Fruit fly (Drosophila melanogaster) whole organism, embryonic: ENCODE data around the gene Tmem214.
A peak's percentile ranks its signal among the peaks of the same experiment; 100 is the strongest.

Source experiments
- ATbp ChIP-seq: fragments of 200-800 bp; sonication (Bioruptor generic); optimal IDR thresholded peaks from 2 replicates; lab custom pipeline; 2017; ENCODE audit warnings: missing biosample characterization, mild to moderate bottlenecking, missing genetic modification characterization, missing genetic modification reagents
- Asciz ChIP-seq: fragments of 200-800 bp; sonication (Bioruptor generic); optimal IDR thresholded peaks from 2 replicates; lab custom pipeline; 2017; ENCODE audit warnings: missing biosample characterization, mild to moderate bottlenecking, missing genetic modification characterization, missing genetic modification reagents
- B-H2 ChIP-seq: fragments of 200-800 bp; sonication (Bioruptor generic); optimal IDR thresholded peaks from 2 replicates; lab custom pipeline; 2018; ENCODE audit warnings: missing biosample characterization, mild to moderate bottlenecking, missing genetic modification characterization
- BtbVII ChIP-seq: fragments of 200-800 bp; sonication (Bioruptor generic); optimal IDR thresholded peaks from 3 replicates; lab custom pipeline; 2017; ENCODE audit warnings: missing biosample characterization, mild to moderate bottlenecking, missing genetic modification characterization
- CG10321 ChIP-seq: fragments of 200-800 bp; sonication (Bioruptor generic); IDR thresholded peaks from 2 replicates; pipeline ENCODE4 v1.3.6; 2022; ENCODE audit warnings: missing biosample characterization, missing genetic modification characterization
- CG12071 ChIP-seq: fragments of 200-800 bp; sonication (Bioruptor generic); optimal IDR thresholded peaks from 3 replicates; lab custom pipeline; 2018; ENCODE audit warnings: missing biosample characterization, mild to moderate bottlenecking, missing genetic modification characterization
- CG17186 ChIP-seq: fragments of 200-800 bp; sonication (Bioruptor generic); optimal IDR thresholded peaks from 3 replicates; lab custom pipeline; 2017; ENCODE audit warnings: missing biosample characterization, missing genetic modification reagents, missing genetic modification characterization
- CG18599 ChIP-seq: fragments of 200-800 bp; sonication (Bioruptor generic); optimal IDR thresholded peaks from 3 replicates; lab custom pipeline; 2017; ENCODE audit warnings: missing biosample characterization, missing genetic modification characterization, mild to moderate bottlenecking, moderate library complexity, missing genetic modification reagents
- CG18619 ChIP-seq: fragments of 200-800 bp; sonication (Bioruptor generic); optimal IDR thresholded peaks from 3 replicates; lab custom pipeline; 2017; ENCODE audit warnings: missing biosample characterization, mild to moderate bottlenecking, missing genetic modification characterization
- CG2199 ChIP-seq: fragments of 200-800 bp; sonication (Bioruptor generic); IDR thresholded peaks from 3 replicates; pipeline ENCODE4 v1.3.6; 2022; ENCODE audit warnings: missing biosample characterization, missing genetic modification characterization
- CG30020 ChIP-seq: fragments of 200-800 bp; optimal IDR thresholded peaks from 2 replicates; lab custom pipeline; 2019; ENCODE audit warnings: missing biosample characterization, mild to moderate bottlenecking, missing genetic modification characterization, moderate library complexity
- CG30403 ChIP-seq: fragments of 200-800 bp; sonication (Bioruptor generic); optimal IDR thresholded peaks from 3 replicates; lab custom pipeline; 2016; ENCODE audit warnings: missing biosample characterization, missing genetic modification characterization
- CG3065 ChIP-seq: fragments of 200-800 bp; sonication (Bioruptor generic); optimal IDR thresholded peaks from 2 replicates; lab custom pipeline; 2016; ENCODE audit warnings: missing biosample characterization, missing genetic modification characterization
- CG33213 ChIP-seq: fragments of 200-800 bp; sonication (Bioruptor generic); optimal IDR thresholded peaks from 3 replicates; lab custom pipeline; 2016; ENCODE audit warnings: missing biosample characterization, missing genetic modification characterization
- CG34422 ChIP-seq: fragments of 200-800 bp; sonication (Bioruptor generic); IDR thresholded peaks from 3 replicates; pipeline ENCODE4 v1.3.6; 2022; ENCODE audit warnings: missing biosample characterization, missing genetic modification characterization
- CG6683 ChIP-seq: fragments of 200-800 bp; sonication (Bioruptor generic); optimal IDR thresholded peaks from 2 replicates; lab custom pipeline; 2017; ENCODE audit warnings: missing biosample characterization, mild to moderate bottlenecking, missing genetic modification characterization, missing genetic modification reagents
- CG6689 ChIP-seq: fragments of 200-800 bp; sonication (Bioruptor generic); IDR thresholded peaks from 2 replicates; pipeline ENCODE4 v1.3.6; 2022; ENCODE audit warnings: missing biosample characterization, missing genetic modification characterization
- CG9797 ChIP-seq: fragments of 200-800 bp; sonication (Bioruptor generic); optimal IDR thresholded peaks from 3 replicates; lab custom pipeline; 2018; ENCODE audit warnings: missing biosample characterization, mild to moderate bottlenecking, missing genetic modification characterization
- CG9817 ChIP-seq: fragments of 200-800 bp; sonication (Bioruptor generic); optimal IDR thresholded peaks from 2 replicates; lab custom pipeline; 2018; ENCODE audit warnings: missing biosample characterization, mild to moderate bottlenecking, missing genetic modification characterization, moderate library complexity
- Dbx ChIP-seq: fragments of 200-800 bp; sonication (Bioruptor generic); IDR thresholded peaks from 3 replicates; pipeline ENCODE4 v1.3.6; 2022; ENCODE audit warnings: missing biosample characterization, missing genetic modification characterization
- Dp ChIP-seq: fragments of 200-800 bp; sonication (Bioruptor generic); optimal IDR thresholded peaks from 2 replicates; lab custom pipeline; 2018; ENCODE audit warnings: missing biosample characterization, mild to moderate bottlenecking, missing genetic modification characterization, moderate library complexity
- E2f2 ChIP-seq: fragments of 200-800 bp; sonication (Bioruptor generic); IDR thresholded peaks from 2 replicates; pipeline ENCODE4 v1.3.6; 2022; ENCODE audit warnings: missing biosample characterization, missing genetic modification characterization
- Fer2 ChIP-seq: fragments of 200-800 bp; sonication (Bioruptor generic); optimal IDR thresholded peaks from 2 replicates; lab custom pipeline; 2018; ENCODE audit warnings: missing biosample characterization, mild to moderate bottlenecking, missing genetic modification characterization, moderate library complexity
- HLHmδ ChIP-seq: fragments of 200-800 bp; sonication (Bioruptor generic); optimal IDR thresholded peaks from 2 replicates; lab custom pipeline; 2018; ENCODE audit warnings: missing biosample characterization, mild to moderate bottlenecking, missing genetic modification characterization, moderate library complexity
- Mad ChIP-seq: fragments of 200-800 bp; sonication (Bioruptor generic); optimal IDR thresholded peaks from 2 replicates; lab custom pipeline; 2016; ENCODE audit warnings: missing biosample characterization, missing genetic modification characterization
- NC2α ChIP-seq: fragments of 200-800 bp; sonication (Bioruptor generic); optimal IDR thresholded peaks from 2 replicates; lab custom pipeline; 2016; ENCODE audit warnings: missing biosample characterization, missing genetic modification characterization
- NFAT ChIP-seq: fragments of 200-800 bp; sonication (Bioruptor generic); IDR thresholded peaks from 2 replicates; pipeline ENCODE4 v1.3.6; 2022; ENCODE audit warnings: missing biosample characterization, missing genetic modification characterization
- Nf-YC ChIP-seq: fragments of 200-800 bp; optimal IDR thresholded peaks from 3 replicates; lab custom pipeline; 2019; ENCODE audit warnings: missing biosample characterization, mild to moderate bottlenecking, missing genetic modification characterization, moderate library complexity
- Pdp1 ChIP-seq, 2 experiments: fragments of 200-800 bp; sonication (Bioruptor generic); optimal IDR thresholded peaks; 3 replicates each; lab custom pipeline; 2016; ENCODE audit warnings: missing biosample characterization in 2 of 2, missing genetic modification characterization in 2 of 2, mild to moderate bottlenecking in 1 of 2, moderate library complexity in 1 of 2
- Scr ChIP-seq: fragments of 200-800 bp; sonication (Bioruptor generic); IDR thresholded peaks from 2 replicates; pipeline ENCODE4 v1.3.6; 2022; ENCODE audit warnings: missing biosample characterization, missing genetic modification characterization; ENCODE audit not compliant: partially characterized antibody
- Sry-β ChIP-seq: fragments of 200-800 bp; sonication (Bioruptor generic); optimal IDR thresholded peaks from 2 replicates; lab custom pipeline; 2018; ENCODE audit warnings: missing biosample characterization, mild to moderate bottlenecking, missing genetic modification characterization, moderate library complexity
- Ssrp ChIP-seq: fragments of 200-800 bp; sonication (Bioruptor generic); optimal IDR thresholded peaks from 2 replicates; lab custom pipeline; 2018; ENCODE audit warnings: missing biosample characterization, mild to moderate bottlenecking, missing genetic modification characterization, moderate library complexity
- ato ChIP-seq: fragments of 200-800 bp; sonication (Bioruptor generic); IDR thresholded peaks from 2 replicates; pipeline ENCODE4 v1.3.6; 2022; ENCODE audit warnings: missing biosample characterization, missing genetic modification characterization; ENCODE audit not compliant: partially characterized antibody
- chinmo ChIP-seq: fragments of 200-800 bp; sonication (Bioruptor generic); IDR thresholded peaks from 4 replicates; pipeline ENCODE4 v1.3.6; 2022; ENCODE audit warnings: missing biosample characterization, missing genetic modification characterization; ENCODE audit not compliant: partially characterized antibody
- chm ChIP-seq: fragments of 200-800 bp; sonication (Bioruptor generic); IDR thresholded peaks from 2 replicates; pipeline ENCODE4 v1.3.6; 2022; ENCODE audit warnings: missing biosample characterization, missing genetic modification characterization
- dysf ChIP-seq: fragments of 200-800 bp; sonication (Bioruptor generic); IDR thresholded peaks from 3 replicates; pipeline ENCODE4 v1.3.6; 2022; ENCODE audit warnings: missing biosample characterization, missing genetic modification characterization
- ems ChIP-seq: fragments of 200-800 bp; sonication (Bioruptor generic); optimal IDR thresholded peaks from 3 replicates; lab custom pipeline; 2016; ENCODE audit warnings: missing biosample characterization, missing genetic modification characterization
- en ChIP-seq: fragments of 200-800 bp; sonication (Bioruptor generic); optimal IDR thresholded peaks from 2 replicates; lab custom pipeline; 2016; ENCODE audit warnings: missing biosample characterization, missing genetic modification characterization
- gro ChIP-seq: fragments of 200-800 bp; sonication (Bioruptor generic); optimal IDR thresholded peaks from 2 replicates; lab custom pipeline; 2016; ENCODE audit warnings: missing biosample characterization, missing genetic modification characterization
- inv ChIP-seq: fragments of 200-800 bp; sonication (Bioruptor generic); IDR thresholded peaks from 2 replicates; pipeline ENCODE4 v1.3.6; 2022; ENCODE audit warnings: missing biosample characterization, missing genetic modification characterization; ENCODE audit not compliant: partially characterized antibody
- jing ChIP-seq: fragments of 200-800 bp; sonication (Bioruptor generic); optimal IDR thresholded peaks from 2 replicates; lab custom pipeline; 2018; ENCODE audit warnings: missing biosample characterization, mild to moderate bottlenecking, missing genetic modification characterization
- kni ChIP-seq: fragments of 200-800 bp; sonication (Bioruptor generic); optimal IDR thresholded peaks from 3 replicates; lab custom pipeline; 2017; ENCODE audit warnings: mild to moderate bottlenecking, missing biosample characterization, missing genetic modification reagents, missing genetic modification characterization
- oc ChIP-seq: fragments of 200-800 bp; sonication (Bioruptor generic); optimal IDR thresholded peaks from 2 replicates; lab custom pipeline; 2018; ENCODE audit warnings: missing biosample characterization, mild to moderate bottlenecking, missing genetic modification characterization, moderate library complexity
- psq ChIP-seq: fragments of 200-800 bp; sonication (Bioruptor generic); optimal IDR thresholded peaks from 2 replicates; lab custom pipeline; 2017; ENCODE audit warnings: missing biosample characterization, missing genetic modification characterization
- ro ChIP-seq: fragments of 200-800 bp; sonication (Bioruptor generic); IDR thresholded peaks from 2 replicates; pipeline ENCODE4 v1.3.6; 2022; ENCODE audit warnings: missing biosample characterization, missing genetic modification characterization
- slou ChIP-seq: fragments of 200-800 bp; sonication (Bioruptor generic); optimal IDR thresholded peaks from 3 replicates; lab custom pipeline; 2016; ENCODE audit warnings: missing biosample characterization, missing genetic modification characterization
- ssp ChIP-seq: fragments of 200-800 bp; sonication (Bioruptor generic); IDR thresholded peaks from 2 replicates; pipeline ENCODE4 v1.3.6; 2022; ENCODE audit warnings: missing biosample characterization, missing genetic modification characterization
- tna ChIP-seq: fragments of 200-800 bp; sonication (Bioruptor generic); IDR thresholded peaks from 2 replicates; pipeline ENCODE4 v1.3.6; 2022; ENCODE audit warnings: missing biosample characterization, missing genetic modification characterization; ENCODE audit not compliant: partially characterized antibody
- vvl ChIP-seq: fragments of 200-800 bp; sonication (Bioruptor generic); IDR thresholded peaks from 2 replicates; pipeline ENCODE4 v1.3.6; 2022; ENCODE audit warnings: missing biosample characterization, missing genetic modification characterization
- wek ChIP-seq: fragments of 200-800 bp; sonication (Bioruptor generic); optimal IDR thresholded peaks from 3 replicates; lab custom pipeline; 2018; ENCODE audit warnings: missing biosample characterization, mild to moderate bottlenecking, missing genetic modification characterization, moderate library complexity

Gene Tmem214

dm6 chr2L:11010999-11011398, 40.9 kb upstream of the Tmem214 start, which contains the start of the genes Art8 and dUTPase (continued):
- TF ChIP-seq chinmo (GFP tag; lab: Robert Waterston, UW) (0 out of 4 replicates have a peak, but pooled peaks have one; percentile 32), CG18599 (GFP tag; lab: Kevin White, UChicago) (no peak), Fer2 (tag; lab: Kevin White, UChicago) (peak; percentile 40), CG33213 (GFP tag; lab: Kevin White, UChicago) (peak; percentile 26), en (GFP tag; lab: Kevin White, UChicago) (no peak), CG30020 (tag; lab: Kevin White, UChicago) (peak; percentile 73), Ssrp (tag; lab: Kevin White, UChicago) (peak; percentile 70), oc (tag; lab: Kevin White, UChicago) (no peak), slou (GFP tag; lab: Kevin White, UChicago) (peak; percentile 69), CG6689 (GFP tag; lab: Robert Waterston, UW) (peak; percentile 56), CG10321 (GFP tag; lab: Robert Waterston, UW) (0 out of 2 replicates have a peak, but pooled peaks have one; percentile 22), tna (GFP tag; lab: Robert Waterston, UW) (peak; percentile 48; the same call in 1 of the 2 replicates), CG2199 (GFP tag; lab: Robert Waterston, UW) (no peak), CG9817 (tag; lab: Kevin White, UChicago) (peak; percentile 71), ssp (GFP tag; lab: Robert Waterston, UW) (peak; percentile 42; the same call in 1 of the 2 replicates), CG18619 (GFP tag; lab: Kevin White, UChicago) (peak; percentile 14), NC2α (peak; percentile 8), dysf (GFP tag; lab: Robert Waterston, UW) (peak; percentile 54), jing (GFP tag; lab: Kevin White, UChicago) (no peak), B-H2 (GFP tag; lab: Kevin White, UChicago) (peak; percentile 68), kni (no peak), CG12071 (GFP tag; lab: Kevin White, UChicago) (no peak), ems (no peak), inv (GFP tag; lab: Robert Waterston, UW) (peak; percentile 77), Nf-YC (tag; lab: Kevin White, UChicago) (peak; percentile 91), NFAT (GFP tag; lab: Robert Waterston, UW) (peak; percentile 64), vvl (GFP tag; lab: Robert Waterston, UW) (peak; percentile 76), ro (no peak), ATbp (GFP tag; lab: Kevin White, UChicago) (no peak)

DNA sequence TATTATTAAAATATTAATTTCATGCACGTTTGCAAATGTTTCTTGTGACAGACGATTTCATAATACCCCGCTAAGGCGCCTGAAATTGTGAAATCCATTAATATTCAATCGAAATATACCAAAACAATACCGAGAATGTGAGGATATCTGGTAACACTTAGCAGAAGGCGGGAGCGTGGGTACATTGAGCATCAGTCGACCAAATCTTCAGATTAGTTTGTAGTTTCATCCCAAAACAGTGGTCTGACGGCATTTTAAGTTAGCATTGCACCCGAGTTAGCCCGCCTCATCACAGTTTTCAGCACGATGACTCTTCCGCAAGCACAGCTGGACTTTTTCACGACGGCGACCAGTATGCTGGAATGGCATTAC, 34.6 kb upstream of the Tmem214 start, which contains the start of gene Nup154:
Gene Nup154, plus strand, starts transcription at position 147 of the 372 bp plus-strand sequence.
- TF ChIP-seq CG17186 (peak; percentile 72), CG9797 (GFP tag; lab: Kevin White, UChicago) (peak; percentile 33), chm (GFP tag; lab: Robert Waterston, UW) (no peak), psq (GFP tag; lab: Kevin White, UChicago) (no peak), Asciz (GFP tag; lab: Kevin White, UChicago) (no peak), E2f2 (GFP tag; lab: Robert Waterston, UW) (peak; percentile 62), Mad (GFP tag; lab: Kevin White, UChicago) (no peak), Dp (GFP tag; lab: Kevin White, UChicago) (peak; percentile 33), Sry-β (GFP tag; lab: Kevin White, UChicago) (no peak), Pdp1 (GFP tag; optimal IDR thresholded peaks at IDR 0.05; lab: Kevin White, UChicago) (peak in 1 of 2 experiments; percentile 20), Dbx (GFP tag; lab: Robert Waterston, UW) (no peak), CG6683 (GFP tag; lab: Kevin White, UChicago) (no peak), Scr (GFP tag; lab: Robert Waterston, UW) (0 out of 2 replicates have a peak, but pooled peaks have one; percentile 13), gro (GFP tag; lab: Kevin White, UChicago) (no peak), CG34422 (GFP tag; lab: Robert Waterston, UW) (peak; percentile 13; the same call in 1 of the 3 replicates), CG9817 (tag; lab: Kevin White, UChicago) (no peak), wek (peak; percentile 46), CG3065 (GFP tag; lab: Kevin White, UChicago) (no peak), ato (GFP tag; lab: Robert Waterston, UW) (0 out of 2 replicates have a peak, but pooled peaks have one; percentile 22), CG30403 (GFP tag; lab: Kevin White, UChicago) (no peak), BtbVII (GFP tag; lab: Kevin White, UChicago) (no peak), HLHmδ (GFP tag; lab: Kevin White, UChicago) (no peak)
